Fruit fly (Drosophila melanogaster) whole organism, pupa: ENCODE results near the gene CG31668.

Experiments used
- CG10348 ChIP-seq: fragments of 200-800 bp; sonication (Bioruptor generic); IDR thresholded peaks from 2 replicates; pipeline ENCODE4 v1.3.6; 2022; ENCODE audit warnings: missing biosample characterization, missing genetic modification characterization
- CG12605 ChIP-seq: fragments of 200-800 bp; sonication (Bioruptor generic); IDR thresholded peaks from 2 replicates; pipeline ENCODE4 v1.3.6; 2022; ENCODE audit warnings: missing biosample characterization, missing genetic modification characterization
- CG13204 ChIP-seq: fragments of 200-800 bp; sonication (Bioruptor generic); optimal IDR thresholded peaks from 2 replicates; lab custom pipeline; 2018; ENCODE audit warnings: missing biosample characterization, mild to moderate bottlenecking, missing genetic modification characterization, moderate library complexity
- CG14655 ChIP-seq: fragments of 200-800 bp; sonication (Bioruptor generic); optimal IDR thresholded peaks from 3 replicates; lab custom pipeline; 2017; ENCODE audit warnings: mild to moderate bottlenecking, missing biosample characterization, missing genetic modification reagents, missing genetic modification characterization
- CG15710 ChIP-seq: fragments of 200-800 bp; sonication (Bioruptor generic); optimal IDR thresholded peaks from 2 replicates; lab custom pipeline; 2018; ENCODE audit warnings: missing biosample characterization, mild to moderate bottlenecking, missing genetic modification characterization, moderate library complexity
- CG17806 ChIP-seq: fragments of 200-800 bp; sonication (Bioruptor generic); optimal IDR thresholded peaks from 2 replicates; lab custom pipeline; 2018; ENCODE audit warnings: missing biosample characterization, mild to moderate bottlenecking, missing genetic modification characterization, moderate library complexity
- CG32121 ChIP-seq: fragments of 200-800 bp; sonication (Bioruptor generic); IDR thresholded peaks from 2 replicates; pipeline ENCODE4 v1.3.6; 2022; ENCODE audit warnings: missing biosample characterization, missing genetic modification characterization
- CG34367 ChIP-seq: fragments of 200-800 bp; sonication (Bioruptor generic); optimal IDR thresholded peaks from 2 replicates; lab custom pipeline; 2018; ENCODE audit warnings: missing biosample characterization, mild to moderate bottlenecking, missing genetic modification characterization
- CG4496 ChIP-seq: fragments of 200-800 bp; sonication (Bioruptor generic); IDR thresholded peaks from 3 replicates; pipeline ENCODE4 v1.3.6; 2022; ENCODE audit warnings: missing biosample characterization, missing genetic modification characterization
- CG8159 ChIP-seq: fragments of 200-800 bp; sonication (Bioruptor generic); optimal IDR thresholded peaks from 3 replicates; lab custom pipeline; 2018; ENCODE audit warnings: missing biosample characterization, mild to moderate bottlenecking, missing genetic modification characterization, moderate library complexity
- CG8301 ChIP-seq: fragments of 200-800 bp; sonication (Bioruptor generic); optimal IDR thresholded peaks from 2 replicates; lab custom pipeline; 2018; ENCODE audit warnings: missing biosample characterization, mild to moderate bottlenecking, missing genetic modification characterization
- CG9948 ChIP-seq: fragments of 200-800 bp; sonication (Bioruptor generic); optimal IDR thresholded peaks from 2 replicates; lab custom pipeline; 2018; ENCODE audit warnings: missing biosample characterization, mild to moderate bottlenecking, missing genetic modification characterization, moderate library complexity
- D1 ChIP-seq: fragments of 200-800 bp; sonication (Bioruptor generic); optimal IDR thresholded peaks from 2 replicates; lab custom pipeline; 2018; ENCODE audit warnings: missing biosample characterization, mild to moderate bottlenecking, missing genetic modification characterization, moderate library complexity
- EcR ChIP-seq: fragments of 200-800 bp; sonication (Bioruptor generic); optimal IDR thresholded peaks from 3 replicates; lab custom pipeline; 2019; ENCODE audit warnings: missing biosample characterization, missing genetic modification characterization, mild to moderate bottlenecking, moderate library complexity, missing genetic modification reagents
- Ets98B ChIP-seq: fragments of 200-800 bp; sonication (Bioruptor generic); IDR thresholded peaks from 2 replicates; pipeline ENCODE4 v1.3.6; 2022; ENCODE audit warnings: missing biosample characterization, missing genetic modification characterization
- Pif1A ChIP-seq: fragments of 200-800 bp; sonication (Bioruptor generic); optimal IDR thresholded peaks from 3 replicates; lab custom pipeline; 2016; ENCODE audit warnings: missing biosample characterization, missing genetic modification characterization
- Pif1B ChIP-seq: fragments of 200-800 bp; sonication (Bioruptor generic); optimal IDR thresholded peaks from 3 replicates; lab custom pipeline; 2016; ENCODE audit warnings: missing biosample characterization, missing genetic modification characterization
- Snoo ChIP-seq: fragments of 200-800 bp; sonication (Bioruptor generic); optimal IDR thresholded peaks from 3 replicates; lab custom pipeline; 2017; ENCODE audit warnings: missing biosample characterization, mild to moderate bottlenecking, missing genetic modification characterization, inconsistent platforms
- fd96Ca ChIP-seq: fragments of 200-800 bp; sonication (Bioruptor generic); IDR thresholded peaks from 3 replicates; pipeline ENCODE4 v1.3.6; 2022; ENCODE audit warnings: missing biosample characterization, missing genetic modification characterization
- gl ChIP-seq: fragments of 200-800 bp; sonication (Bioruptor generic); optimal IDR thresholded peaks from 2 replicates; lab custom pipeline; 2018; ENCODE audit warnings: missing biosample characterization, mild to moderate bottlenecking, missing genetic modification characterization
- rn ChIP-seq: fragments of 200-800 bp; sonication (Bioruptor generic); IDR thresholded peaks from 2 replicates; pipeline ENCODE4 v1.3.6; 2022; ENCODE audit warnings: missing biosample characterization, missing genetic modification characterization

CG31668 gene

dm6 chr2L:2217067-2217684 lies 11.2 kb upstream of the CG31668 start, which contains the start of the genes CG15386, CG42371 and mio:
CG15386 (minus strand) TSS chr2L:2217246.
CG42371 (minus strand) TSS chr2L:2217246.
mio (plus strand) TSS chr2L:2217290.
- TF ChIP-seq Snoo (tag; lab: Kevin White, UChicago) = peak; percentile 18
- TF ChIP-seq CG8159 = no peak
- TF ChIP-seq CG15710 (tag; lab: Kevin White, UChicago) = peak; percentile 12
- no peak; the same call in 1 of the 2 replicates for TF ChIP-seq Ets98B (GFP tag; lab: Robert Waterston, UW)
- TF ChIP-seq CG9948 = no peak
- TF ChIP-seq CG12605 = 0 out of 2 replicates have a peak, but pooled peaks have one; percentile 24
- TF ChIP-seq gl (tag; lab: Kevin White, UChicago) = peak; percentile 29
- TF ChIP-seq rn (GFP tag; lab: Robert Waterston, UW) = no peak
- no peak for TF ChIP-seq Pif1A
- TF ChIP-seq EcR (GFP tag; lab: Kevin White, UChicago) = peak; percentile 14
- no peak for TF ChIP-seq fd96Ca (GFP tag; lab: Robert Waterston, UW)
- no peak for TF ChIP-seq CG17806 (tag; lab: Kevin White, UChicago)
- TF ChIP-seq D1 = no peak
- peak; percentile 53; the same call in 2 of the 3 replicates for TF ChIP-seq CG4496 (GFP tag; lab: Robert Waterston, UW)
- TF ChIP-seq CG8301 (tag; lab: Kevin White, UChicago) = no peak

- TF ChIP-seq CG10348 (GFP tag; lab: Robert Waterston, UW) (no peak), CG9948 (no peak), Pif1A (no peak), rn (GFP tag; lab: Robert Waterston, UW) (no peak), D1 (no peak)
- TF ChIP-seq, all 21 proteins: peak for 0
Observed at dm6 chr2L:2216065-2216464, 10.1 kb upstream of the CG31668 start, which contains the start of gene daed. daed (minus strand) TSS chr2L:2216311.

- peak; percentile 67 for TF ChIP-seq CG15710 (tag; lab: Kevin White, UChicago)
- TF ChIP-seq CG4496 (GFP tag; lab: Robert Waterston, UW) = no peak
- no peak for TF ChIP-seq CG10348 (GFP tag; lab: Robert Waterston, UW)
- no peak for TF ChIP-seq CG32121 (GFP tag; lab: Robert Waterston, UW)
- TF ChIP-seq fd96Ca (GFP tag; lab: Robert Waterston, UW) = no peak
- TF ChIP-seq Snoo (tag; lab: Kevin White, UChicago) = peak; percentile 15
- TF ChIP-seq Ets98B (GFP tag; lab: Robert Waterston, UW) = no peak
- TF ChIP-seq CG8159 = no peak
- TF ChIP-seq EcR (GFP tag; lab: Kevin White, UChicago) = no peak
Observed at dm6 chr2L:2214004-2214403, 8.0 kb upstream of the CG31668 start, which contains the start of the genes Uch and CG34174. Uch (minus strand) TSS chr2L:2214211. CG34174 (plus strand) TSS chr2L:2214266.

- TF ChIP-seq CG17806 (tag; lab: Kevin White, UChicago) (no peak), CG13204 (GFP tag; lab: Kevin White, UChicago) (no peak), CG8301 (tag; lab: Kevin White, UChicago) (no peak), Pif1A (no peak), Ets98B (GFP tag; lab: Robert Waterston, UW) (no peak), CG15710 (tag; lab: Kevin White, UChicago) (no peak), CG12605 (no peak), CG8159 (no peak), fd96Ca (GFP tag; lab: Robert Waterston, UW) (no peak), CG32121 (GFP tag; lab: Robert Waterston, UW) (no peak), CG4496 (GFP tag; lab: Robert Waterston, UW) (no peak), rn (GFP tag; lab: Robert Waterston, UW) (no peak), Pif1B (GFP tag; lab: Kevin White, UChicago) (no peak), CG14655 (GFP tag; lab: Kevin White, UChicago) (no peak), CG9948 (no peak), EcR (GFP tag; lab: Kevin White, UChicago) (no peak), gl (tag; lab: Kevin White, UChicago) (no peak), Snoo (tag; lab: Kevin White, UChicago) (no peak)
- TF ChIP-seq, all 21 proteins: peak for 0
Observed at dm6 chr2L:2212478-2212877, 6.5 kb upstream of the CG31668 start, which contains the start of gene CG15385. CG15385 (minus strand) TSS chr2L:2212571.

- TF ChIP-seq CG13204 (GFP tag; lab: Kevin White, UChicago) = no peak
Observed at dm6 chr2L:2209002-2209401, 3.0 kb upstream of the CG31668 start, which contains the start of gene CG33124. CG33124 (minus strand) TSS chr2L:2209102.

- TF ChIP-seq CG14655 (GFP tag; lab: Kevin White, UChicago) (peak; percentile 64), CG34367 (tag; lab: Kevin White, UChicago) (no peak), CG15710 (tag; lab: Kevin White, UChicago) (no peak), CG8301 (tag; lab: Kevin White, UChicago) (peak; percentile 56), CG8159 (peak; percentile 50), Pif1B (GFP tag; lab: Kevin White, UChicago) (peak; percentile 49), rn (GFP tag; lab: Robert Waterston, UW) (peak; percentile 57; the same call in 1 of the 2 replicates), EcR (GFP tag; lab: Kevin White, UChicago) (peak; percentile 100), CG9948 (no peak), D1 (no peak), CG12605 (peak; percentile 29; the same call in 1 of the 2 replicates), gl (tag; lab: Kevin White, UChicago) (peak; percentile 32), CG32121 (GFP tag; lab: Robert Waterston, UW) (peak; percentile 86), Snoo (tag; lab: Kevin White, UChicago) (peak; percentile 31), CG10348 (GFP tag; lab: Robert Waterston, UW) (0 out of 2 replicates have a peak, but pooled peaks have one; percentile 6), fd96Ca (GFP tag; lab: Robert Waterston, UW) (peak; percentile 81; the same call in 2 of the 3 replicates), CG4496 (GFP tag; lab: Robert Waterston, UW) (peak; percentile 85), Pif1A (peak; percentile 30), Ets98B (GFP tag; lab: Robert Waterston, UW) (peak; percentile 88), CG13204 (GFP tag; lab: Kevin White, UChicago) (peak; percentile 96), CG17806 (tag; lab: Kevin White, UChicago) (no peak)
Observed at dm6 chr2L:2202853-2203717, 2.9 kb downstream of the CG31668 start.
